Fruit fly (Drosophila melanogaster) whole organism, embryonic: Measurements from ENCODE around the gene Rpn1.
A peak's percentile ranks its signal among the peaks of the same experiment; 100 is the strongest.

Experiments
- CG10321 ChIP-seq: fragments of 200-800 bp; sonication (Bioruptor generic); IDR thresholded peaks from 2 replicates; pipeline ENCODE4 v1.3.6; 2022; ENCODE audit warnings: missing biosample characterization, missing genetic modification characterization
- CG10654 ChIP-seq: fragments of 200-800 bp; sonication (Bioruptor generic); optimal IDR thresholded peaks from 2 replicates; lab custom pipeline; 2016; ENCODE audit warnings: missing biosample characterization, missing genetic modification characterization
- CG15479 ChIP-seq: fragments of 200-800 bp; sonication (Bioruptor generic); optimal IDR thresholded peaks from 3 replicates; lab custom pipeline; 2019; ENCODE audit warnings: missing biosample characterization, mild to moderate bottlenecking, missing genetic modification characterization, moderate library complexity
- CG16813 ChIP-seq: fragments of 200-800 bp; sonication (Bioruptor generic); IDR thresholded peaks from 3 replicates; pipeline ENCODE4 v1.3.6; 2022; ENCODE audit warnings: missing biosample characterization, missing genetic modification characterization; ENCODE audit not compliant: partially characterized antibody
- CG17829 ChIP-seq: fragments of 200-800 bp; optimal IDR thresholded peaks from 2 replicates; lab custom pipeline; 2019; ENCODE audit warnings: missing biosample characterization, mild to moderate bottlenecking, missing genetic modification characterization, moderate library complexity
- CG18262 ChIP-seq: fragments of 200-800 bp; optimal IDR thresholded peaks from 3 replicates; lab custom pipeline; 2019; ENCODE audit warnings: missing biosample characterization, mild to moderate bottlenecking, missing genetic modification characterization, moderate library complexity
- CG1832 ChIP-seq: fragments of 200-800 bp; sonication (Bioruptor generic); optimal IDR thresholded peaks from 2 replicates; lab custom pipeline; 2017; ENCODE audit warnings: missing biosample characterization, mild to moderate bottlenecking, missing genetic modification characterization, inconsistent platforms
- CG18476 ChIP-seq: fragments of 200-800 bp; sonication (Bioruptor generic); optimal IDR thresholded peaks from 2 replicates; lab custom pipeline; 2016; ENCODE audit warnings: missing biosample characterization, mild to moderate bottlenecking, missing genetic modification characterization
- CG18619 ChIP-seq: fragments of 200-800 bp; sonication (Bioruptor generic); optimal IDR thresholded peaks from 3 replicates; lab custom pipeline; 2017; ENCODE audit warnings: missing biosample characterization, mild to moderate bottlenecking, missing genetic modification characterization
- CG2875 ChIP-seq: fragments of 200-800 bp; sonication (Bioruptor generic); optimal IDR thresholded peaks from 2 replicates; lab custom pipeline; 2017; ENCODE audit warnings: missing biosample characterization, mild to moderate bottlenecking, missing genetic modification characterization, missing genetic modification reagents
- CG30020 ChIP-seq: fragments of 200-800 bp; optimal IDR thresholded peaks from 2 replicates; lab custom pipeline; 2019; ENCODE audit warnings: missing biosample characterization, mild to moderate bottlenecking, missing genetic modification characterization, moderate library complexity
- CG3065 ChIP-seq: fragments of 200-800 bp; sonication (Bioruptor generic); optimal IDR thresholded peaks from 2 replicates; lab custom pipeline; 2016; ENCODE audit warnings: missing biosample characterization, missing genetic modification characterization
- CG32532 ChIP-seq: fragments of 200-800 bp; sonication (Bioruptor generic); IDR thresholded peaks from 2 replicates; pipeline ENCODE4 v1.3.6; 2022; ENCODE audit warnings: missing biosample characterization, missing genetic modification characterization
- CG32772 ChIP-seq: fragments of 200-800 bp; sonication (Bioruptor generic); IDR thresholded peaks from 2 replicates; pipeline ENCODE4 v1.3.6; 2022; ENCODE audit warnings: missing biosample characterization, missing genetic modification characterization
- CG4617 ChIP-seq: fragments of 200-800 bp; sonication (Bioruptor generic); optimal IDR thresholded peaks from 3 replicates; lab custom pipeline; 2016; ENCODE audit warnings: missing biosample characterization, missing genetic modification characterization, borderline replicate concordance
- CG6689 ChIP-seq: fragments of 200-800 bp; sonication (Bioruptor generic); IDR thresholded peaks from 2 replicates; pipeline ENCODE4 v1.3.6; 2022; ENCODE audit warnings: missing biosample characterization, missing genetic modification characterization
- CG6813 ChIP-seq: fragments of 200-800 bp; sonication (Bioruptor generic); optimal IDR thresholded peaks from 2 replicates; lab custom pipeline; 2017; ENCODE audit warnings: missing biosample characterization, missing genetic modification characterization, mild to moderate bottlenecking, moderate library complexity, missing genetic modification reagents
- CG9797 ChIP-seq: fragments of 200-800 bp; sonication (Bioruptor generic); optimal IDR thresholded peaks from 3 replicates; lab custom pipeline; 2018; ENCODE audit warnings: missing biosample characterization, mild to moderate bottlenecking, missing genetic modification characterization
- Dfd ChIP-seq, 2 experiments: fragments of >200 bp; optimal IDR thresholded peaks; 2 replicates each; lab custom pipeline; 2017; ENCODE audit warnings: missing biosample characterization in 2 of 2, missing genetic modification characterization in 2 of 2
- Doc2 ChIP-seq: fragments of 200-800 bp; sonication (Bioruptor generic); IDR thresholded peaks from 2 replicates; pipeline ENCODE4 v1.3.6; 2022; ENCODE audit warnings: missing biosample characterization, missing genetic modification characterization
- HLH4C ChIP-seq: fragments of 200-800 bp; sonication (Bioruptor generic); IDR thresholded peaks from 3 replicates; pipeline ENCODE4 v1.3.6; 2022; ENCODE audit warnings: missing biosample characterization, missing genetic modification characterization; ENCODE audit not compliant: partially characterized antibody
- Neu2 ChIP-seq: fragments of 200-800 bp; sonication (Bioruptor generic); optimal IDR thresholded peaks from 3 replicates; lab custom pipeline; 2016; ENCODE audit warnings: missing biosample characterization, missing genetic modification characterization, borderline replicate concordance
- Optix ChIP-seq: fragments of 200-800 bp; sonication (Bioruptor generic); IDR thresholded peaks from 3 replicates; pipeline ENCODE4 v1.3.6; 2022; ENCODE audit warnings: missing biosample characterization, missing genetic modification characterization
- Side ChIP-seq: fragments of 200-800 bp; sonication (Bioruptor generic); optimal IDR thresholded peaks from 2 replicates; lab custom pipeline; 2016; ENCODE audit warnings: missing biosample characterization, missing genetic modification characterization
- Sin3A ChIP-seq: fragments of >200 bp; optimal IDR thresholded peaks from 2 replicates; lab custom pipeline; 2018
- Stat92E ChIP-seq, 3 experiments: fragments of >200 bp in 2 of 3; fragments of 200-800 bp in 1 of 3; sonication (Bioruptor generic) in 1 of 3; optimal IDR thresholded peaks; 2 replicates each; lab custom pipeline; 2017 to 2019; ENCODE audit warnings: missing biosample characterization in 3 of 3, missing genetic modification characterization in 3 of 3, mild to moderate bottlenecking in 1 of 3, moderate library complexity in 1 of 3
- TFAM ChIP-seq: fragments of 200-800 bp; sonication (Bioruptor generic); optimal IDR thresholded peaks from 2 replicates; lab custom pipeline; 2017; ENCODE audit warnings: missing biosample characterization, missing genetic modification characterization, inconsistent platforms
- Xbp1 ChIP-seq: fragments of 200-800 bp; sonication (Bioruptor generic); optimal IDR thresholded peaks from 3 replicates; lab custom pipeline; 2016; ENCODE audit warnings: missing biosample characterization, mild to moderate bottlenecking, missing genetic modification characterization
- abd-A ChIP-seq: fragments of 200-800 bp; sonication (Bioruptor generic); optimal IDR thresholded peaks from 3 replicates; lab custom pipeline; 2019; ENCODE audit warnings: missing biosample characterization, mild to moderate bottlenecking, missing genetic modification characterization, moderate library complexity
- cwo ChIP-seq: fragments of 200-800 bp; sonication (Bioruptor generic); optimal IDR thresholded peaks from 3 replicates; lab custom pipeline; 2017; ENCODE audit warnings: missing biosample characterization, missing genetic modification characterization, mild to moderate bottlenecking, moderate library complexity, missing genetic modification reagents
- dan ChIP-seq: fragments of 200-800 bp; sonication (Bioruptor generic); IDR thresholded peaks from 2 replicates; pipeline ENCODE4 v1.3.6; 2022; ENCODE audit warnings: missing biosample characterization, missing genetic modification characterization
- dati ChIP-seq: fragments of 200-800 bp; sonication (Bioruptor generic); IDR thresholded peaks from 2 replicates; pipeline ENCODE4 v1.3.6; 2022; ENCODE audit warnings: missing biosample characterization, missing genetic modification characterization
- emc ChIP-seq: fragments of 200-800 bp; sonication (Bioruptor generic); optimal IDR thresholded peaks from 2 replicates; lab custom pipeline; 2016; ENCODE audit warnings: missing biosample characterization, missing genetic modification characterization
- fd64A ChIP-seq: fragments of 200-800 bp; sonication (Bioruptor generic); optimal IDR thresholded peaks from 3 replicates; lab custom pipeline; 2018; ENCODE audit warnings: missing biosample characterization, mild to moderate bottlenecking, missing genetic modification characterization
- jigr1 ChIP-seq: fragments of 200-800 bp; sonication (Bioruptor generic); IDR thresholded peaks from 3 replicates; pipeline ENCODE4 v1.3.6; 2022; ENCODE audit warnings: missing biosample characterization, missing genetic modification characterization
- kah ChIP-seq: fragments of 200-800 bp; sonication (Bioruptor generic); optimal IDR thresholded peaks from 2 replicates; lab custom pipeline; 2018; ENCODE audit warnings: missing biosample characterization, mild to moderate bottlenecking, missing genetic modification characterization
- kay ChIP-seq: fragments of 200-800 bp; sonication (Bioruptor generic); optimal IDR thresholded peaks from 2 replicates; lab custom pipeline; 2016; ENCODE audit warnings: missing biosample characterization, missing genetic modification characterization
- otp ChIP-seq: fragments of 200-800 bp; sonication (Bioruptor generic); IDR thresholded peaks from 3 replicates; pipeline ENCODE4, ENCODE4 v1.3.6; 2022; ENCODE audit warnings: missing biosample characterization, missing genetic modification characterization
- phol ChIP-seq: fragments of 200-800 bp; sonication (Bioruptor generic); optimal IDR thresholded peaks from 3 replicates; lab custom pipeline; 2018; ENCODE audit warnings: missing biosample characterization, mild to moderate bottlenecking, missing genetic modification characterization, moderate library complexity
- pita ChIP-seq: fragments of 200-800 bp; sonication (Bioruptor generic); optimal IDR thresholded peaks from 2 replicates; lab custom pipeline; 2017; ENCODE audit warnings: missing biosample characterization, mild to moderate bottlenecking, missing genetic modification characterization
- pros ChIP-seq: fragments of 200-800 bp; sonication (Bioruptor generic); optimal IDR thresholded peaks from 3 replicates; lab custom pipeline; 2019; ENCODE audit warnings: missing biosample characterization, mild to moderate bottlenecking, missing genetic modification characterization, moderate library complexity
- pum ChIP-seq: fragments of 200-800 bp; sonication (Bioruptor generic); optimal IDR thresholded peaks from 2 replicates; lab custom pipeline; 2016; ENCODE audit warnings: missing biosample characterization, missing genetic modification characterization
- sc ChIP-seq, 3 experiments: fragments of >200 bp in 2 of 3; fragments of 200-800 bp in 1 of 3; sonication (Bioruptor generic) in 1 of 3; optimal IDR thresholded peaks; 2 replicates in 2 of 3; 3 replicates in 1 of 3; lab custom pipeline; 2017; ENCODE audit warnings: mild to moderate bottlenecking in 1 of 3, missing biosample characterization in 1 of 3, missing genetic modification characterization in 1 of 3, missing genetic modification reagents in 1 of 3
- sna ChIP-seq: fragments of 200-800 bp; sonication (Bioruptor generic); IDR thresholded peaks from 2 replicates; pipeline ENCODE4 v1.3.6; 2022; ENCODE audit warnings: missing biosample characterization, missing genetic modification characterization; ENCODE audit not compliant: partially characterized antibody
- so ChIP-seq: fragments of 200-800 bp; sonication (Bioruptor generic); IDR thresholded peaks from 3 replicates; pipeline ENCODE4 v1.3.6; 2022; ENCODE audit warnings: missing biosample characterization, missing genetic modification characterization
- tap ChIP-seq: fragments of 200-800 bp; optimal IDR thresholded peaks from 3 replicates; lab custom pipeline; 2019; ENCODE audit warnings: missing biosample characterization, mild to moderate bottlenecking, missing genetic modification characterization, moderate library complexity
- wdn ChIP-seq: fragments of 200-800 bp; sonication (Bioruptor generic); IDR thresholded peaks from 2 replicates; pipeline ENCODE4 v1.3.6; 2022; ENCODE audit warnings: missing biosample characterization, missing genetic modification characterization
- zen ChIP-seq: fragments of 200-800 bp; sonication (Bioruptor generic); optimal IDR thresholded peaks from 3 replicates; lab custom pipeline; 2018; ENCODE audit warnings: missing biosample characterization, mild to moderate bottlenecking, missing genetic modification characterization, moderate library complexity

The Rpn1 gene

dm6 chr3L:19870843-19871666 is 43.8 kb upstream of the Rpn1 start, which contains the start of the genes Rab8 and Usp32 (continued):
- peak; percentile 77 for TF ChIP-seq Xbp1
- TF ChIP-seq CG32532, result peak; percentile 47; the same call in 1 of the 2 replicates
- TF ChIP-seq Sin3A (lab: Kevin White, UChicago), result peak; percentile 83
- TF ChIP-seq Stat92E (GFP tag; optimal IDR thresholded peaks at IDR 0.05; lab: Kevin White, UChicago), result peak in 1 of 3 experiments; percentile 33
- TF ChIP-seq Side, result peak; percentile 63
- peak; percentile 50 for TF ChIP-seq kay (GFP tag; lab: Kevin White, UChicago)
- TF ChIP-seq wdn (GFP tag; lab: Robert Waterston, UW), result no peak
- TF ChIP-seq Optix, result 0 out of 3 replicates have a peak, but pooled peaks have one; percentile 43
- TF ChIP-seq CG18476 (GFP tag; lab: Kevin White, UChicago), result peak; percentile 8
- no peak for TF ChIP-seq Dfd (GFP tag; optimal IDR thresholded peaks at IDR 0.05; lab: Kevin White, UChicago)
- no peak for TF ChIP-seq dan
- TF ChIP-seq CG32772 (GFP tag; lab: Robert Waterston, UW), result no peak
- no peak for TF ChIP-seq CG15479 (GFP tag; lab: Kevin White, UChicago)
- TF ChIP-seq kah (GFP tag; lab: Kevin White, UChicago), result peak; percentile 8
- TF ChIP-seq sc (optimal IDR thresholded peaks at IDR 0.05; lab: Kevin White, UChicago), result no peak
- TF ChIP-seq sc (GFP tag; optimal IDR thresholded peaks at IDR 0.05; lab: Kevin White, UChicago), result peak; percentile 18
- TF ChIP-seq CG10321 (GFP tag; lab: Robert Waterston, UW), result no peak
- peak; percentile 31 for TF ChIP-seq fd64A (GFP tag; lab: Kevin White, UChicago)
- TF ChIP-seq CG10654 (GFP tag; lab: Kevin White, UChicago), result peak; percentile 46
- TF ChIP-seq CG3065 (GFP tag; lab: Kevin White, UChicago), result peak; percentile 18
- peak; percentile 95 for TF ChIP-seq phol
- no peak for TF ChIP-seq so (GFP tag; lab: Robert Waterston, UW)
- TF ChIP-seq jigr1 (GFP tag; lab: Robert Waterston, UW), result no peak
- peak; percentile 48 for TF ChIP-seq CG9797
- no peak for TF ChIP-seq tap (tag; lab: Kevin White, UChicago)
- TF ChIP-seq CG30020 (tag; lab: Kevin White, UChicago), result peak; percentile 63
- TF ChIP-seq TFAM (GFP tag; lab: Kevin White, UChicago), result no peak
- peak; percentile 58 for TF ChIP-seq CG18619
- TF ChIP-seq pita (GFP tag; lab: Kevin White, UChicago), result no peak
- TF ChIP-seq CG2875 (GFP tag; lab: Kevin White, UChicago), result peak; percentile 28
- peak; percentile 61; the same call in 1 of the 2 replicates for TF ChIP-seq sna (GFP tag; lab: Robert Waterston, UW)
- no peak for TF ChIP-seq CG6813 (GFP tag; lab: Kevin White, UChicago)
- 0 out of 3 replicates have a peak, but pooled peaks have one; percentile 38 for TF ChIP-seq otp (GFP tag; lab: Robert Waterston, UW)
- peak; percentile 93 for TF ChIP-seq CG4617 (GFP tag; lab: Kevin White, UChicago)
- peak; percentile 48 for TF ChIP-seq CG17829 (tag; lab: Kevin White, UChicago)
- TF ChIP-seq Doc2, result no peak
- peak; percentile 93 for TF ChIP-seq zen (tag; lab: Kevin White, UChicago)
- TF ChIP-seq dati (GFP tag; lab: Robert Waterston, UW), result no peak
- no peak for TF ChIP-seq pros (GFP tag; lab: Kevin White, UChicago)
- no peak for TF ChIP-seq Neu2
- peak; percentile 25 for TF ChIP-seq emc (GFP tag; lab: Kevin White, UChicago)
- TF ChIP-seq CG16813 (GFP tag; lab: Robert Waterston, UW), result peak; percentile 85
- TF ChIP-seq CG1832 (GFP tag; lab: Kevin White, UChicago), result no peak
- peak; percentile 81 for TF ChIP-seq HLH4C (GFP tag; lab: Robert Waterston, UW)
- TF ChIP-seq CG18262, result peak; percentile 42
- no peak for TF ChIP-seq abd-A (tag; lab: Kevin White, UChicago)
- TF ChIP-seq pum (GFP tag; lab: Kevin White, UChicago), result peak; percentile 19
- TF ChIP-seq cwo (GFP tag; lab: Kevin White, UChicago), result no peak
- TF ChIP-seq CG6689 (GFP tag; lab: Robert Waterston, UW), result 0 out of 2 replicates have a peak, but pooled peaks have one; percentile 6
